Worm (Caenorhabditis elegans) whole organism, early embryonic: Measurements from ENCODE around the gene C26F1.1.

Source experiments
- F13C5.2 ChIP-seq: sonication (generic microtip); optimal IDR thresholded peaks from 2 replicates; lab custom pipeline; 2017; ENCODE audit warnings: mild to moderate bottlenecking, missing genetic modification characterization, inconsistent platforms, missing compliant biosample characterization
- aly-1 ChIP-seq: sonication (generic microtip); optimal IDR thresholded peaks from 2 replicates; lab custom pipeline; 2016; ENCODE audit warnings: missing genetic modification characterization, missing compliant biosample characterization
- ama-1 ChIP-seq: fragments of 150-350 bp; optimal IDR thresholded peaks from 2 replicates; lab custom pipeline; 2014
- ceh-13 ChIP-seq: fragments of 200-800 bp; sonication (Bioruptor generic); optimal IDR thresholded peaks from 2 replicates; lab custom pipeline; 2018; ENCODE audit warnings: mild to moderate bottlenecking, missing genetic modification characterization, missing compliant biosample characterization
- hmbx-1 ChIP-seq: sonication (generic microtip); optimal IDR thresholded peaks from 2 replicates; lab custom pipeline; 2016; ENCODE audit warnings: mild to moderate bottlenecking, missing genetic modification characterization, missing compliant biosample characterization
- hnd-1 ChIP-seq: sonication (generic microtip); optimal IDR thresholded peaks from 2 replicates; lab custom pipeline; 2016; ENCODE audit warnings: missing genetic modification characterization, missing compliant biosample characterization
- pes-1 ChIP-seq: fragments of 200-800 bp; sonication (Bioruptor generic); IDR thresholded peaks from 2 replicates; pipeline ENCODE4 v1.3.6; 2022; ENCODE audit warnings: missing genetic modification reagents, missing genetic modification characterization, missing compliant biosample characterization
- scrt-1 ChIP-seq: fragments of 200-800 bp; sonication (Bioruptor generic); IDR thresholded peaks from 2 replicates; pipeline ENCODE4 v1.3.6; 2022; ENCODE audit warnings: missing genetic modification characterization, missing compliant biosample characterization
- sea-1 ChIP-seq: fragments of 200-800 bp; sonication (Bioruptor generic); conservative IDR thresholded peaks from 2 replicates; pipeline ENCODE4 v1.3.6; 2022; ENCODE audit warnings: missing genetic modification characterization, missing compliant biosample characterization
- tbx-11 ChIP-seq: fragments of 200-800 bp; sonication (Bioruptor generic); IDR thresholded peaks from 2 replicates; pipeline ENCODE4 v1.3.6; 2022; ENCODE audit warnings: missing genetic modification characterization, missing compliant biosample characterization
- tbx-37 ChIP-seq: fragments of 200-800 bp; sonication (Bioruptor generic); conservative IDR thresholded peaks from 2 replicates; pipeline ENCODE4 v1.3.6; 2022; ENCODE audit warnings: missing genetic modification reagents, missing genetic modification characterization, missing compliant biosample characterization

ce11 chrV:7745903-7746302 lies 39.3 kb upstream of the C26F1.1 start:
- TF ChIP-seq ama-1 (lab: Kevin White, UChicago): no peak
- no peak for TF ChIP-seq F13C5.2 (tag; lab: Kevin White, UChicago)
- no peak for TF ChIP-seq hmbx-1 (tag; lab: Kevin White, UChicago)
- TF ChIP-seq tbx-37 (GFP tag; lab: Robert Waterston, UW): no peak
- TF ChIP-seq pes-1 (GFP tag; lab: Robert Waterston, UW): peak; percentile 27; the same call in 1 of the 2 replicates
- no peak for TF ChIP-seq aly-1
- no peak for TF ChIP-seq ceh-13 (GFP tag; lab: Kevin White, UChicago)
- TF ChIP-seq sea-1 (GFP tag; lab: Robert Waterston, UW): no peak
- TF ChIP-seq hnd-1 (tag; lab: Kevin White, UChicago): no peak
- TF ChIP-seq scrt-1 (GFP tag; lab: Robert Waterston, UW): no peak
- TF ChIP-seq tbx-11 (GFP tag; lab: Robert Waterston, UW): no peak
